Worm (Caenorhabditis elegans): ENCODE data around the gene hum-8.

- TF ChIP-seq ceh-82 (tag; optimal IDR thresholded peaks at IDR 0.05) = no peak
- no peak for TF ChIP-seq nhr-43 (tag; optimal IDR thresholded peaks at IDR 0.05; ENCODE audit: poor library complexity, severe bottlenecking)
- no peak for TF ChIP-seq elt-3 (tag; optimal IDR thresholded peaks at IDR 0.05)
- no peak for TF ChIP-seq nhr-237 (tag; optimal IDR thresholded peaks at IDR 0.05)
- TF ChIP-seq lin-15B (tag; optimal IDR thresholded peaks at IDR 0.05) = no peak
- no peak for TF ChIP-seq jun-1 (tag; optimal IDR thresholded peaks at IDR 0.05)
These were observed 15.1 kb upstream of the hum-8 start, which contains the start of gene M04G7.1 for ce11 chrIV:455484-455883.
